Fruit fly (Drosophila melanogaster) whole organism, pupa: ENCODE data around the gene Nulp1.
A peak's percentile ranks its signal among the peaks of the same experiment; 100 is the strongest.

Experiments
- CG13204 ChIP-seq: fragments of 200-800 bp; sonication (Bioruptor generic); optimal IDR thresholded peaks from 2 replicates; lab custom pipeline; 2018; ENCODE audit warnings: missing biosample characterization, mild to moderate bottlenecking, missing genetic modification characterization, moderate library complexity
- CG8159 ChIP-seq: fragments of 200-800 bp; sonication (Bioruptor generic); optimal IDR thresholded peaks from 3 replicates; lab custom pipeline; 2018; ENCODE audit warnings: missing biosample characterization, mild to moderate bottlenecking, missing genetic modification characterization, moderate library complexity
- CG9948 ChIP-seq: fragments of 200-800 bp; sonication (Bioruptor generic); optimal IDR thresholded peaks from 2 replicates; lab custom pipeline; 2018; ENCODE audit warnings: missing biosample characterization, mild to moderate bottlenecking, missing genetic modification characterization, moderate library complexity
- D1 ChIP-seq: fragments of 200-800 bp; sonication (Bioruptor generic); optimal IDR thresholded peaks from 2 replicates; lab custom pipeline; 2018; ENCODE audit warnings: missing biosample characterization, mild to moderate bottlenecking, missing genetic modification characterization, moderate library complexity
- Pif1A ChIP-seq: fragments of 200-800 bp; sonication (Bioruptor generic); optimal IDR thresholded peaks from 3 replicates; lab custom pipeline; 2016; ENCODE audit warnings: missing biosample characterization, missing genetic modification characterization
- Pif1B ChIP-seq: fragments of 200-800 bp; sonication (Bioruptor generic); optimal IDR thresholded peaks from 3 replicates; lab custom pipeline; 2016; ENCODE audit warnings: missing biosample characterization, missing genetic modification characterization
- fd96Ca ChIP-seq: fragments of 200-800 bp; sonication (Bioruptor generic); IDR thresholded peaks from 3 replicates; pipeline ENCODE4 v1.3.6; 2022; ENCODE audit warnings: missing biosample characterization, missing genetic modification characterization
- gl ChIP-seq: fragments of 200-800 bp; sonication (Bioruptor generic); optimal IDR thresholded peaks from 2 replicates; lab custom pipeline; 2018; ENCODE audit warnings: missing biosample characterization, mild to moderate bottlenecking, missing genetic modification characterization

- TF ChIP-seq Pif1A (peak; percentile 49), CG13204 (GFP tag; lab: Kevin White, UChicago) (no peak), fd96Ca (GFP tag; lab: Robert Waterston, UW) (no peak), D1 (tag; lab: Kevin White, UChicago) (no peak), CG8159 (tag; lab: Kevin White, UChicago) (peak; percentile 46), CG9948 (tag; lab: Kevin White, UChicago) (peak; percentile 62), Pif1B (peak; percentile 48), gl (no peak)
These were observed 37.4 kb upstream of the Nulp1 start for dm6 chr3L:8072720-8073119.
